Worm (Caenorhabditis elegans) whole organism, L4 larva: Measurements from ENCODE around the gene lsy-13.
"Not testable (repeated sequence)": the region's sequence is repeated elsewhere in the genome, so short reads cannot be mapped to it uniquely, and the experiment has no call there.

Experiments used
- Y5F2A.4 ChIP-seq: fragments of 200-800 bp; sonication (Bioruptor generic); optimal IDR thresholded peaks from 2 replicates; lab custom pipeline; 2018; ENCODE audit warnings: mild to moderate bottlenecking, missing genetic modification characterization, missing compliant biosample characterization
- ceh-32 ChIP-seq: sonication (generic microtip); optimal IDR thresholded peaks from 2 replicates; lab custom pipeline; 2016; ENCODE audit warnings: mild to moderate bottlenecking, missing genetic modification characterization, missing compliant biosample characterization; ENCODE audit not compliant: poor library complexity
- cey-2 ChIP-seq: sonication (generic microtip); optimal IDR thresholded peaks from 3 replicates; lab custom pipeline; 2017; ENCODE audit warnings: missing genetic modification characterization, mild to moderate bottlenecking, missing compliant biosample characterization, antibody characterized with exemption, borderline replicate concordance; ENCODE audit not compliant: insufficient read depth
- lim-7 ChIP-seq: fragments of 200-800 bp; sonication (Bioruptor generic); IDR thresholded peaks from 2 replicates; pipeline ENCODE4 v1.3.6; 2022; ENCODE audit warnings: missing genetic modification characterization, missing compliant biosample characterization
- skn-1 ChIP-seq: fragments of 150-350 bp; optimal IDR thresholded peaks from 2 replicates; lab custom pipeline; 2014; ENCODE audit warnings: missing biosample characterization, missing genetic modification characterization

DNA sequence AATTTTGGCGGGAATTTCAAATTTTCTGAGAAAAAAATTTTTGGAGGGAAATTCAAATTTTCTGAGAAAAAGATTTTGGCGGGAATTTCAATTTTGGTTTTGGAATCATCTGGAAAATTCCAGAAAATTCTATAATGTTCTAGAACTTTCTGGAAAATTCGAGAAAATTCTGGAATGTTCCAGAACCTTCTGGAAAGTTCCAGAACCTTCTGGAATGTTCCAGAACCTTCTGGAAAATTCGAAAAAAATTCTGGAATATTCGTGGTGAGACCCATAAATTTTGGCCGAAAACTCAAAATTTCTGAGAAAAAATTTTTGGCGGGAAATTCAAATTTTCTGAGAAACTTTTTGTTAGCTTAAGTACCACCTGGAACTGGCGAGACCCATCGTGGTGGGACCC is 18.7 kb downstream of the lsy-13 start:
- TF ChIP-seq cey-2 (tag; lab: Kevin White, UChicago); lim-7 (GFP tag; lab: Robert Waterston, UW); skn-1 (tag; lab: Kevin White, UChicago); ceh-32; Y5F2A.4 (GFP tag; lab: Kevin White, UChicago): not testable (repeated sequence)
